Fruit fly (Drosophila melanogaster) whole organism, adult: ENCODE measurements around the gene CG9839.

Experiments
- CG33017 ChIP-seq: fragments of 200-800 bp; sonication (Bioruptor generic); optimal IDR thresholded peaks from 2 replicates; lab custom pipeline; 2018; ENCODE audit warnings: missing biosample characterization, mild to moderate bottlenecking, missing genetic modification characterization, moderate library complexity
- CG7045 ChIP-seq: fragments of 200-800 bp; sonication (Bioruptor generic); optimal IDR thresholded peaks from 2 replicates; lab custom pipeline; 2017; ENCODE audit warnings: missing biosample characterization, mild to moderate bottlenecking, missing genetic modification characterization
- Mnt ChIP-seq: fragments of 200-800 bp; sonication (Bioruptor generic); optimal IDR thresholded peaks from 2 replicates; lab custom pipeline; 2016; ENCODE audit warnings: missing biosample characterization, mild to moderate bottlenecking, missing genetic modification characterization

DNA sequence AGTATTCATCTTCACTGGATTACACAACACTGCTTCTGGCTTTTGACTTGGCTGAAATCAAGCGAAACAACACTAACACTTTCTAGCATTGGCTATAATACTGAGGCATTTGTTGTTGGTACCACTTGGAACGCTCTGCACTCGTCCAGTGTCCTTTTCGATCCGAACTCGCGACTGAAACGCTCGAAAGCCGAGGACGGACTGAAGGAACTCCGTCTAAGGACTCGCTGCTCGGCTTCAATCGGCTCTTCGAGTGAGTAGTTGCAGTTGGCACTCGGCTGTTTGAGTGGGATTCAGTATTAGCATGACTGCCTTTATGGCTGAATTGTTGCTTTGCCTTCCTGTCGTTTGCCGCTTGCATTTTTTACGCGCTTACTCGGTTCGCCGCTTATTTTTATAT is 37.6 kb downstream of the CG9839 start, which contains the start of the genes CG34135 and CG11768:
- TF ChIP-seq Mnt = no peak
- TF ChIP-seq CG33017 (tag; lab: Kevin White, UChicago) = no peak
- no peak for TF ChIP-seq CG7045 (GFP tag; lab: Kevin White, UChicago)
